Worm (Caenorhabditis elegans) whole organism, L2 larva: ENCODE results near the gene clec-213.
A peak's percentile ranks its signal among the peaks of the same experiment; 100 is the strongest.

Source experiments
- C34F6.9 ChIP-seq: fragments of 150-350 bp; optimal IDR thresholded peaks from 2 replicates; lab custom pipeline; 2014; ENCODE audit warnings: missing biosample characterization, missing genetic modification characterization
- F13H6.1 ChIP-seq: sonication (generic microtip); optimal IDR thresholded peaks from 2 replicates; lab custom pipeline; 2016; ENCODE audit warnings: missing genetic modification characterization, missing compliant biosample characterization
- Y55F3AM.14 ChIP-seq: fragments of 200-800 bp; sonication (Bioruptor generic); optimal IDR thresholded peaks from 2 replicates; lab custom pipeline; 2018; ENCODE audit warnings: mild to moderate bottlenecking, missing genetic modification characterization, missing compliant biosample characterization
- ZK546.5 ChIP-seq: sonication (generic microtip); optimal IDR thresholded peaks from 2 replicates; lab custom pipeline; 2017; ENCODE audit warnings: missing biosample characterization, missing genetic modification characterization
- alr-1 ChIP-seq: fragments of 150-350 bp; optimal IDR thresholded peaks from 2 replicates; lab custom pipeline; 2014; ENCODE audit warnings: missing biosample characterization, missing genetic modification characterization
- aly-2 ChIP-seq: fragments of 150-350 bp; optimal IDR thresholded peaks from 2 replicates; lab custom pipeline; 2014; ENCODE audit warnings: missing biosample characterization, missing genetic modification characterization
- ama-1 ChIP-seq: fragments of 150-350 bp; optimal IDR thresholded peaks from 2 replicates; lab custom pipeline; 2018; ENCODE audit warnings: inconsistent platforms
- blmp-1 ChIP-seq: sonication (generic microtip); optimal IDR thresholded peaks from 2 replicates; lab custom pipeline; 2017; ENCODE audit warnings: missing genetic modification characterization, mild to moderate bottlenecking, missing compliant biosample characterization, antibody characterized with exemption, moderate library complexity; ENCODE audit not compliant: insufficient read depth
- ceh-82 ChIP-seq: fragments of 150-350 bp; optimal IDR thresholded peaks from 2 replicates; lab custom pipeline; 2014; ENCODE audit warnings: missing biosample characterization, missing genetic modification characterization
- crh-2 ChIP-seq: sonication (generic microtip); optimal IDR thresholded peaks from 2 replicates; lab custom pipeline; 2017; ENCODE audit warnings: missing biosample characterization, missing genetic modification characterization
- elt-3 ChIP-seq: sonication (generic microtip); optimal IDR thresholded peaks from 2 replicates; lab custom pipeline; 2017; ENCODE audit warnings: missing biosample characterization, missing genetic modification characterization
- fos-1 ChIP-seq: fragments of 150-350 bp; optimal IDR thresholded peaks from 2 replicates; lab custom pipeline; 2014; ENCODE audit warnings: missing biosample characterization, missing genetic modification characterization
- gmeb-1 ChIP-seq: fragments of 150-350 bp; optimal IDR thresholded peaks from 2 replicates; lab custom pipeline; 2014; ENCODE audit warnings: missing biosample characterization, missing genetic modification characterization
- lin-11 ChIP-seq: fragments of 150-350 bp; sonication (generic microtip); optimal IDR thresholded peaks from 2 replicates; lab custom pipeline; 2014; ENCODE audit warnings: missing biosample characterization, missing genetic modification characterization, inconsistent platforms, mixed read lengths
- lsy-2 ChIP-seq, 2 experiments: fragments of 150-350 bp in 1 of 2; sonication (generic microtip) in 1 of 2; optimal IDR thresholded peaks; 2 replicates each; lab custom pipeline; 2014 to 2017; ENCODE audit warnings: missing biosample characterization in 2 of 2, missing genetic modification characterization in 2 of 2
- mab-5 ChIP-seq: fragments of 150-350 bp; optimal IDR thresholded peaks from 2 replicates; lab custom pipeline; 2014; ENCODE audit warnings: missing biosample characterization, missing genetic modification characterization
- mbf-1 ChIP-seq: sonication (generic microtip); optimal IDR thresholded peaks from 2 replicates; lab custom pipeline; 2017; ENCODE audit warnings: missing biosample characterization, missing genetic modification characterization
- nhr-10 ChIP-seq: sonication (generic microtip); optimal IDR thresholded peaks from 2 replicates; lab custom pipeline; 2017; ENCODE audit warnings: missing biosample characterization, missing genetic modification characterization
- nhr-11 ChIP-seq: fragments of 150-350 bp; optimal IDR thresholded peaks from 2 replicates; lab custom pipeline; 2014; ENCODE audit warnings: missing biosample characterization, missing genetic modification characterization
- nhr-12 ChIP-seq: fragments of 150-350 bp; optimal IDR thresholded peaks from 2 replicates; lab custom pipeline; 2014; ENCODE audit warnings: missing biosample characterization, missing genetic modification characterization
- nhr-129 ChIP-seq: fragments of 150-350 bp; optimal IDR thresholded peaks from 2 replicates; lab custom pipeline; 2014; ENCODE audit warnings: missing biosample characterization, missing genetic modification characterization
- nhr-21 ChIP-seq: fragments of 150-350 bp; optimal IDR thresholded peaks from 2 replicates; lab custom pipeline; 2014; ENCODE audit warnings: missing biosample characterization, missing genetic modification characterization
- nhr-237 ChIP-seq: fragments of 150-350 bp; optimal IDR thresholded peaks from 2 replicates; lab custom pipeline; 2014; ENCODE audit warnings: missing biosample characterization, missing genetic modification characterization
- nhr-25 ChIP-seq: fragments of 150-350 bp; sonication (generic microtip); optimal IDR thresholded peaks from 3 replicates; lab custom pipeline; 2014; ENCODE audit warnings: missing biosample characterization, missing genetic modification characterization
- nhr-6 ChIP-seq: fragments of 150-350 bp; optimal IDR thresholded peaks from 2 replicates; lab custom pipeline; 2014; ENCODE audit warnings: missing biosample characterization, missing genetic modification characterization
- nhr-77 ChIP-seq: fragments of 150-350 bp; optimal IDR thresholded peaks from 2 replicates; lab custom pipeline; 2014; ENCODE audit warnings: missing biosample characterization, missing genetic modification characterization
- peb-1 ChIP-seq: fragments of 150-350 bp; optimal IDR thresholded peaks from 2 replicates; lab custom pipeline; 2014; ENCODE audit warnings: missing biosample characterization, missing genetic modification characterization
- sem-4 ChIP-seq: fragments of 150-350 bp; optimal IDR thresholded peaks from 2 replicates; lab custom pipeline; 2014; ENCODE audit warnings: missing biosample characterization, missing genetic modification reagents, missing genetic modification characterization
- skn-1 ChIP-seq: sonication (generic microtip); optimal IDR thresholded peaks from 2 replicates; lab custom pipeline; 2017; ENCODE audit warnings: missing biosample characterization, missing genetic modification characterization
- sma-3 ChIP-seq: sonication (generic microtip); optimal IDR thresholded peaks from 2 replicates; lab custom pipeline; 2016; ENCODE audit warnings: missing genetic modification reagents, missing genetic modification characterization, missing compliant biosample characterization
- snpc-4 ChIP-seq: fragments of 150-350 bp; optimal IDR thresholded peaks from 2 replicates; lab custom pipeline; 2014; ENCODE audit warnings: missing biosample characterization, missing genetic modification characterization
- unc-55 ChIP-seq: fragments of 150-350 bp; sonication (generic microtip); optimal IDR thresholded peaks from 3 replicates; lab custom pipeline; 2014; ENCODE audit warnings: missing biosample characterization, missing genetic modification reagents, missing genetic modification characterization
- unc-62 ChIP-seq: fragments of 150-350 bp; optimal IDR thresholded peaks from 2 replicates; lab custom pipeline; 2014; ENCODE audit warnings: missing biosample characterization, missing genetic modification reagents, missing genetic modification characterization
- zag-1 ChIP-seq: fragments of 150-350 bp; optimal IDR thresholded peaks from 2 replicates; lab custom pipeline; 2014; ENCODE audit warnings: missing biosample characterization, missing genetic modification characterization
- ztf-11 ChIP-seq: sonication (generic microtip); optimal IDR thresholded peaks from 2 replicates; lab custom pipeline; 2017; ENCODE audit warnings: missing biosample characterization, missing genetic modification characterization
- ztf-4 ChIP-seq: fragments of 150-350 bp; optimal IDR thresholded peaks from 2 replicates; lab custom pipeline; 2014; ENCODE audit warnings: missing biosample characterization, missing genetic modification characterization

clec-213 gene

DNA sequence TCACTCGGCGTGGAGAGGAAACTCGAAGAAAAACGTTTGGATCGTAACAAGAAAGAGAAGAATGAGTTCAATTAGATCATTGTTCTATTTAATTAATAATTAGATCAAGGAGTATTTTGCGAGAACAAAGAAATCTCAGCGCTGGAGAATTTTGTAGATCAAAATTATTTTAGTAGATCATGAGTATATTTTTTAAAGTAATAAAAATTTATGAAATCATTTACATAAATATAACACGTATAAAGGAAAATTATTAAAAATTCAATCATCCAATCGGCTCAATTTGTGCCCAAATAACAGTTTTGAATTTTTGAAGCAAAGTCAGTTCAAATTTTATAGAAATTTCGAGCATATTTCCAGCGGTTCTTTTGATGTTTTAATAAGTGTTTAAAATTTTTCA is 19.2 kb downstream of the clec-213 start, which contains the start of gene C50E3.13:
TSS of gene C50E3.13 (minus strand) at position 101 of the 400 bp plus-strand sequence.
- TF ChIP-seq nhr-6 (no peak), ztf-11 (no peak), skn-1 (tag; lab: Kevin White, UChicago) (no peak), aly-2 (tag; lab: Kevin White, UChicago) (no peak), nhr-237 (tag; lab: Kevin White, UChicago) (no peak)

DNA sequence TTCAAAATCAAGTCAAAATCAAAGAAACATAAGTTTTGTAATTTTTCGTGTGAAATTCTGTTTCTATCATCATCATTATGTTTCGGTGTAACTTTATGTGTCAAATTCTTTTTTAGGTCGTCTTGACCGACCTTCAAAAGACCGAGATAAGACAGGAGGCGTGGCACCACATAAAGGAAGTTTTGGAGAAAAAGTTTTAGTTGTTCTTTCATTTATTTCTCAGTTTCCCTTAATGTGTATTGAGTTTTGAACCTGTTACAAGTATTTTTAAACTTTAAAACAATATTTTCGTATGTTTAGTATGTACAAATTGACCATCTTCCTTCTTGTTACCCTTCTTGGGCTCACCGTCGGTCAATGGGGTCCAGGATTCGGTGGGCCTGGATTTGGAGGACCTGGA is 19.7 kb downstream of the clec-213 start, which contains the start of gene grsp-4:
TSS of gene grsp-4 (plus strand) at position 301 of the 400 bp plus-strand sequence.
- TF ChIP-seq elt-3 (tag; lab: Kevin White, UChicago) (no peak), blmp-1 (no peak), gmeb-1 (tag; lab: Kevin White, UChicago) (no peak), ztf-4 (tag; lab: Kevin White, UChicago) (no peak), nhr-6 (no peak)

DNA sequence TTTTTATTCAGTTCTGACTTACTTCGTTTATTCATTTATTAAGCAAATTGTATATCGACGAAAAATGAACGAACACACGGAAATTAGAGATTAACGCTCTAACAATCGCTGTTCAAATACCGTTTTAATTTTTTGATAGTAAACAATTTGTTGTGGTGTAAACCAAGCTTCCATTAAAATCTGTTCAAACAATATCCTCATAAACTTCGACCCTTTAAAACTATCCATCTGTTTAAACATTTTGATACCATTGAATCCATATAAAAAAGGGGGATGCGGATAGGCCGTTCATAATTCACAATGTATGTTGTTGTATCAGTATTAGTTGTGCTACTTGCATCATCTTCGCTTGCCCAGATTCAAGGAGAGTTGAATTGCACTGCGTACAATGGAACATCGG is 21.6 kb downstream of the clec-213 start, which contains the start of gene F07C4.6:
TSS of gene F07C4.6 (plus strand) at position 301 of the 400 bp plus-strand sequence.
- TF ChIP-seq lsy-2 (tag; optimal IDR thresholded peaks at IDR 0.05; lab: Kevin White, UChicago) (no peak), nhr-77 (tag; lab: Kevin White, UChicago) (no peak), nhr-21 (tag; lab: Kevin White, UChicago) (peak; percentile 24), snpc-4 (tag; lab: Kevin White, UChicago) (no peak)

DNA sequence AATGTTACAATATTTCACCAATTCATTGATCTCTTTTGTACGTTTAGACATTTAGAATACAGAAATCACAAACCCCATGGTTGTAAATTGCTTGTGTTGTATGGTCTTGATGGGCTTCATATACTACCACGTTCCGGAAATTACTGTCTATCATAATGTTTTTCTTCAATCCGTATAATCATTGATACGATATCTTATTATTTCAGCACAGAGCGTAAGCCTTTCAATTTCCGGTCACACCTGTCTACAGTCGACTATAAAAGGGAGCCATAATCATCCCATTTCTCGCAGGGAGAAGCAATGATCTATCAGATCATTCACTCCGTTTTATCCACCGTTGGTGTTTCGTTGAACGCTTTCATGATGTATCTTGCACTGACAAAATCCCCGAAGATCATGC is 24.5 kb downstream of the clec-213 start, which contains the start of gene srd-30:
TSS of gene srd-30 (plus strand) at position 301 of the 400 bp plus-strand sequence.
- TF ChIP-seq nhr-129 (tag; lab: Kevin White, UChicago), result no peak
- TF ChIP-seq nhr-21 (tag; lab: Kevin White, UChicago), result no peak
- no peak for TF ChIP-seq unc-55
- TF ChIP-seq snpc-4 (tag; lab: Kevin White, UChicago), result no peak
- TF ChIP-seq lin-11 (tag; lab: Kevin White, UChicago), result no peak
- no peak for TF ChIP-seq nhr-237 (tag; lab: Kevin White, UChicago)
- no peak for TF ChIP-seq unc-62 (GFP tag; lab: Kevin White, UChicago)
- TF ChIP-seq sem-4, result no peak
- TF ChIP-seq F13H6.1 (tag; lab: Kevin White, UChicago), result no peak
- TF ChIP-seq ama-1, result no peak
- TF ChIP-seq nhr-10 (tag; lab: Kevin White, UChicago), result no peak
- no peak for TF ChIP-seq nhr-25 (tag; lab: Kevin White, UChicago)
- TF ChIP-seq mbf-1, result no peak
- no peak for TF ChIP-seq peb-1 (tag; lab: Kevin White, UChicago)
- TF ChIP-seq zag-1 (tag; lab: Kevin White, UChicago), result no peak
- TF ChIP-seq blmp-1, result no peak
- no peak for TF ChIP-seq sma-3 (GFP tag; lab: Kevin White, UChicago)
- no peak for TF ChIP-seq Y55F3AM.14 (GFP tag; lab: Kevin White, UChicago)
- TF ChIP-seq, all 48 proteins: peak for 0

DNA sequence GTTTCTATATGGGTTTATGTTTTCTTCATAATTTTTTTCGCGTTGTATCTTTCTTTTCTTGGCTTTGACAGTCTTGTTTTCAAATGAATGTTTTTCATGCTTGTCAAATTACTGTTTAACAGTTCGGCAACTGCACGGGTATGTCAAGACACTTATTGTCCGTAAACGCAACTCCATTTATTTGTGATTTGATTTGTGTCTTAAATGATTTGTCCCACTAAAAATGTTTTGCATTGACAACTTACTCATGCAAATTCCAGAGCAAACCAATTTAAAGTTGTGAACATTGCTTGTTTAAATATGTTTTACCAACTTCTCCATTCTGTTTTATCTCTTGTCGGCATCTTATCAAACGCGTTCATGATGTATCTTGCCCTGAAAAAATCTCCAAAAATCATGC is 26.8 kb downstream of the clec-213 start, which contains the start of gene srd-25:
TSS of gene srd-25 (plus strand) at position 301 of the 400 bp plus-strand sequence.
- TF ChIP-seq nhr-11, result no peak
- TF ChIP-seq alr-1 (tag; lab: Kevin White, UChicago), result no peak
- no peak for TF ChIP-seq nhr-10 (tag; lab: Kevin White, UChicago)
- no peak for TF ChIP-seq nhr-6
- no peak for TF ChIP-seq lsy-2 (tag; optimal IDR thresholded peaks at IDR 0.05; lab: Kevin White, UChicago)

DNA sequence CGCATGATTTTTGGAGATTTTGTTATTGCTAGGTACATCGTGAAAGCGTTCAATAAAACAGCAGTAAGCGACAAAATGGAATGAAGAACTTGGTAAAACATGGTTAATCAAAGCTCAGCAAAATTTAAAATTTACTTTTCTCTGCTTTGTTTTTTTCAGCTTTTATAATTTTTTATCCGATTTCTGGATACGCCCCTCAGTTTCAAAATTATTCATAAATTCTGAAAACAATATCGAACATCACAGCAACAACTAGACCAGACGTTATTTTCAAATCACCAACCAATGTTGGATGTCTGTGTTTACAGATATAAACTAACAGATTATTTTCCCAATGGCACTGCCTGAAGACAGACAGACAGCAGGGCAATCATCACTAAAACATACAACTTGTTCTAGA is 29.7 kb downstream of the clec-213 start, which contains the start of gene srd-31:
TSS of gene srd-31 (minus strand) at position 101 of the 400 bp plus-strand sequence.
- no peak for TF ChIP-seq fos-1 (tag; lab: Kevin White, UChicago)
- no peak for TF ChIP-seq nhr-11
- TF ChIP-seq nhr-237 (tag; lab: Kevin White, UChicago), result no peak
- no peak for TF ChIP-seq sem-4
- TF ChIP-seq ceh-82, result no peak
- TF ChIP-seq nhr-12 (tag; lab: Kevin White, UChicago), result no peak
- TF ChIP-seq blmp-1, result no peak
- TF ChIP-seq snpc-4 (tag; lab: Kevin White, UChicago), result no peak
- TF ChIP-seq zag-1 (tag; lab: Kevin White, UChicago), result no peak
- no peak for TF ChIP-seq mab-5 (tag; lab: Kevin White, UChicago)
- TF ChIP-seq nhr-10 (tag; lab: Kevin White, UChicago), result no peak
- TF ChIP-seq gmeb-1 (tag; lab: Kevin White, UChicago), result no peak
- no peak for TF ChIP-seq nhr-25 (tag; lab: Kevin White, UChicago)
- no peak for TF ChIP-seq crh-2 (tag; lab: Kevin White, UChicago)
- TF ChIP-seq C34F6.9 (tag; lab: Kevin White, UChicago), result no peak
- no peak for TF ChIP-seq unc-55
- no peak for TF ChIP-seq nhr-21 (tag; lab: Kevin White, UChicago)
- no peak for TF ChIP-seq nhr-77 (tag; lab: Kevin White, UChicago)
- TF ChIP-seq ZK546.5 (tag; lab: Kevin White, UChicago), result no peak
- TF ChIP-seq, all 48 proteins: peak for 0
